Fruit fly (Drosophila melanogaster) whole organism, pupa: ENCODE measurements around the gene CG12784.

Experiments used
- CG10348 ChIP-seq: fragments of 200-800 bp; sonication (Bioruptor generic); IDR thresholded peaks from 2 replicates; pipeline ENCODE4 v1.3.6; 2022; ENCODE audit warnings: missing biosample characterization, missing genetic modification characterization
- CG12605 ChIP-seq: fragments of 200-800 bp; sonication (Bioruptor generic); IDR thresholded peaks from 2 replicates; pipeline ENCODE4 v1.3.6; 2022; ENCODE audit warnings: missing biosample characterization, missing genetic modification characterization
- CG13204 ChIP-seq: fragments of 200-800 bp; sonication (Bioruptor generic); optimal IDR thresholded peaks from 2 replicates; lab custom pipeline; 2018; ENCODE audit warnings: missing biosample characterization, mild to moderate bottlenecking, missing genetic modification characterization, moderate library complexity
- CG14655 ChIP-seq: fragments of 200-800 bp; sonication (Bioruptor generic); optimal IDR thresholded peaks from 3 replicates; lab custom pipeline; 2017; ENCODE audit warnings: mild to moderate bottlenecking, missing biosample characterization, missing genetic modification reagents, missing genetic modification characterization
- CG15710 ChIP-seq: fragments of 200-800 bp; sonication (Bioruptor generic); optimal IDR thresholded peaks from 2 replicates; lab custom pipeline; 2018; ENCODE audit warnings: missing biosample characterization, mild to moderate bottlenecking, missing genetic modification characterization, moderate library complexity
- CG17806 ChIP-seq: fragments of 200-800 bp; sonication (Bioruptor generic); optimal IDR thresholded peaks from 2 replicates; lab custom pipeline; 2018; ENCODE audit warnings: missing biosample characterization, mild to moderate bottlenecking, missing genetic modification characterization, moderate library complexity
- CG32121 ChIP-seq: fragments of 200-800 bp; sonication (Bioruptor generic); IDR thresholded peaks from 2 replicates; pipeline ENCODE4 v1.3.6; 2022; ENCODE audit warnings: missing biosample characterization, missing genetic modification characterization
- CG34367 ChIP-seq: fragments of 200-800 bp; sonication (Bioruptor generic); optimal IDR thresholded peaks from 2 replicates; lab custom pipeline; 2018; ENCODE audit warnings: missing biosample characterization, mild to moderate bottlenecking, missing genetic modification characterization
- CG4496 ChIP-seq: fragments of 200-800 bp; sonication (Bioruptor generic); IDR thresholded peaks from 3 replicates; pipeline ENCODE4 v1.3.6; 2022; ENCODE audit warnings: missing biosample characterization, missing genetic modification characterization
- CG8159 ChIP-seq: fragments of 200-800 bp; sonication (Bioruptor generic); optimal IDR thresholded peaks from 3 replicates; lab custom pipeline; 2018; ENCODE audit warnings: missing biosample characterization, mild to moderate bottlenecking, missing genetic modification characterization, moderate library complexity
- CG8301 ChIP-seq: fragments of 200-800 bp; sonication (Bioruptor generic); optimal IDR thresholded peaks from 2 replicates; lab custom pipeline; 2018; ENCODE audit warnings: missing biosample characterization, mild to moderate bottlenecking, missing genetic modification characterization
- CG9948 ChIP-seq: fragments of 200-800 bp; sonication (Bioruptor generic); optimal IDR thresholded peaks from 2 replicates; lab custom pipeline; 2018; ENCODE audit warnings: missing biosample characterization, mild to moderate bottlenecking, missing genetic modification characterization, moderate library complexity
- D1 ChIP-seq: fragments of 200-800 bp; sonication (Bioruptor generic); optimal IDR thresholded peaks from 2 replicates; lab custom pipeline; 2018; ENCODE audit warnings: missing biosample characterization, mild to moderate bottlenecking, missing genetic modification characterization, moderate library complexity
- EcR ChIP-seq: fragments of 200-800 bp; sonication (Bioruptor generic); optimal IDR thresholded peaks from 3 replicates; lab custom pipeline; 2019; ENCODE audit warnings: missing biosample characterization, missing genetic modification characterization, mild to moderate bottlenecking, moderate library complexity, missing genetic modification reagents
- Ets98B ChIP-seq: fragments of 200-800 bp; sonication (Bioruptor generic); IDR thresholded peaks from 2 replicates; pipeline ENCODE4 v1.3.6; 2022; ENCODE audit warnings: missing biosample characterization, missing genetic modification characterization
- Pif1A ChIP-seq: fragments of 200-800 bp; sonication (Bioruptor generic); optimal IDR thresholded peaks from 3 replicates; lab custom pipeline; 2016; ENCODE audit warnings: missing biosample characterization, missing genetic modification characterization
- Pif1B ChIP-seq: fragments of 200-800 bp; sonication (Bioruptor generic); optimal IDR thresholded peaks from 3 replicates; lab custom pipeline; 2016; ENCODE audit warnings: missing biosample characterization, missing genetic modification characterization
- Snoo ChIP-seq: fragments of 200-800 bp; sonication (Bioruptor generic); optimal IDR thresholded peaks from 3 replicates; lab custom pipeline; 2017; ENCODE audit warnings: missing biosample characterization, mild to moderate bottlenecking, missing genetic modification characterization, inconsistent platforms
- fd96Ca ChIP-seq: fragments of 200-800 bp; sonication (Bioruptor generic); IDR thresholded peaks from 3 replicates; pipeline ENCODE4 v1.3.6; 2022; ENCODE audit warnings: missing biosample characterization, missing genetic modification characterization
- gl ChIP-seq: fragments of 200-800 bp; sonication (Bioruptor generic); optimal IDR thresholded peaks from 2 replicates; lab custom pipeline; 2018; ENCODE audit warnings: missing biosample characterization, mild to moderate bottlenecking, missing genetic modification characterization
- rn ChIP-seq: fragments of 200-800 bp; sonication (Bioruptor generic); IDR thresholded peaks from 2 replicates; pipeline ENCODE4 v1.3.6; 2022; ENCODE audit warnings: missing biosample characterization, missing genetic modification characterization

Gene CG12784

dm6 chr3R:15788221-15788620 is 25.3 kb downstream of the CG12784 start, which contains the start of gene Uros2:
Gene Uros2 (plus strand): TSS chr3R:15788521.
- TF ChIP-seq gl (no peak), CG4496 (GFP tag; lab: Robert Waterston, UW) (no peak), rn (no peak), EcR (no peak), CG15710 (tag; lab: Kevin White, UChicago) (no peak), CG34367 (tag; lab: Kevin White, UChicago) (no peak), Ets98B (no peak), Pif1A (GFP tag; lab: Kevin White, UChicago) (no peak)

- TF ChIP-seq CG15710 (tag; lab: Kevin White, UChicago) (no peak), CG17806 (tag; lab: Kevin White, UChicago) (no peak), CG8301 (tag; lab: Kevin White, UChicago) (no peak), gl (no peak), rn (no peak), CG14655 (no peak), Pif1B (GFP tag; lab: Kevin White, UChicago) (no peak), CG12605 (no peak), CG8159 (tag; lab: Kevin White, UChicago) (no peak)
Observed at dm6 chr3R:15792427-15792826, 29.5 kb downstream of the CG12784 start, which contains the start of gene Acyp2. Gene Acyp2 (plus strand): TSS chr3R:15792688.

- no peak for TF ChIP-seq CG13204 (GFP tag; lab: Kevin White, UChicago)
- TF ChIP-seq fd96Ca (GFP tag; lab: Robert Waterston, UW) = peak; percentile 39; the same call in 1 of the 3 replicates
- no peak for TF ChIP-seq CG32121 (GFP tag; lab: Robert Waterston, UW)
- peak; percentile 51 for TF ChIP-seq Ets98B
- peak; percentile 34 for TF ChIP-seq CG8159 (tag; lab: Kevin White, UChicago)
- peak; percentile 4 for TF ChIP-seq CG34367 (tag; lab: Kevin White, UChicago)
- TF ChIP-seq CG10348 (GFP tag; lab: Robert Waterston, UW) = no peak
- TF ChIP-seq EcR = no peak
- no peak for TF ChIP-seq CG9948 (tag; lab: Kevin White, UChicago)
- TF ChIP-seq D1 = no peak
- TF ChIP-seq Pif1B (GFP tag; lab: Kevin White, UChicago) = peak; percentile 63
- no peak for TF ChIP-seq Pif1A (GFP tag; lab: Kevin White, UChicago)
- no peak for TF ChIP-seq CG14655
- peak; percentile 58 for TF ChIP-seq Snoo (tag; lab: Kevin White, UChicago)
- no peak for TF ChIP-seq CG8301 (tag; lab: Kevin White, UChicago)
- TF ChIP-seq CG4496 (GFP tag; lab: Robert Waterston, UW) = peak; percentile 72; the same call in 2 of the 3 replicates
- no peak for TF ChIP-seq CG17806 (tag; lab: Kevin White, UChicago)
- peak; percentile 56 for TF ChIP-seq gl
- 0 out of 2 replicates have a peak, but pooled peaks have one; percentile 22 for TF ChIP-seq CG12605
- peak; percentile 31 for TF ChIP-seq CG15710 (tag; lab: Kevin White, UChicago)
- 0 out of 2 replicates have a peak, but pooled peaks have one; percentile 18 for TF ChIP-seq rn
- TF ChIP-seq, all 21 proteins: peak for 11
Observed at dm6 chr3R:15793372-15793802, 30.5 kb downstream of the CG12784 start, which contains the start of gene nsl1. Gene nsl1 (plus strand): TSS chr3R:15793782.

dm6 chr3R:15794258-15794727 is 31.4 kb downstream of the CG12784 start:
- TF ChIP-seq CG9948 (tag; lab: Kevin White, UChicago) = no peak
- peak; percentile 21 for TF ChIP-seq CG15710 (tag; lab: Kevin White, UChicago)
- TF ChIP-seq CG32121 (GFP tag; lab: Robert Waterston, UW) = no peak; the same call in none of the 2 replicates
- no peak for TF ChIP-seq CG8159 (tag; lab: Kevin White, UChicago)
- TF ChIP-seq CG8301 (tag; lab: Kevin White, UChicago) = peak; percentile 32
- peak; percentile 42 for TF ChIP-seq Pif1B (GFP tag; lab: Kevin White, UChicago)
- TF ChIP-seq CG14655 = no peak
- peak; percentile 28; the same call in 1 of the 2 replicates for TF ChIP-seq Ets98B
- TF ChIP-seq Pif1A (GFP tag; lab: Kevin White, UChicago) = no peak
- TF ChIP-seq rn = no peak
- TF ChIP-seq gl = peak; percentile 23
- peak; percentile 32 for TF ChIP-seq CG34367 (tag; lab: Kevin White, UChicago)
- TF ChIP-seq EcR = no peak
- peak; percentile 45; the same call in 1 of the 3 replicates for TF ChIP-seq fd96Ca (GFP tag; lab: Robert Waterston, UW)
- no peak for TF ChIP-seq CG12605
- TF ChIP-seq D1 = no peak
- no peak for TF ChIP-seq CG10348 (GFP tag; lab: Robert Waterston, UW)
- TF ChIP-seq Snoo (tag; lab: Kevin White, UChicago) = no peak
- TF ChIP-seq CG13204 (GFP tag; lab: Kevin White, UChicago) = peak; percentile 17
- TF ChIP-seq CG4496 (GFP tag; lab: Robert Waterston, UW) = peak; percentile 70; the same call in 2 of the 3 replicates
- no peak for TF ChIP-seq CG17806 (tag; lab: Kevin White, UChicago)
- TF ChIP-seq, all 21 proteins: peak for 9

dm6 chr3R:15802006-15802405 is 39.1 kb downstream of the CG12784 start, which contains the start of gene CG9593:
Gene CG9593 (plus strand): TSS chr3R:15802275.
- no peak for TF ChIP-seq gl
- no peak for TF ChIP-seq D1
- no peak for TF ChIP-seq CG12605
- TF ChIP-seq CG15710 (tag; lab: Kevin White, UChicago) = no peak
- TF ChIP-seq CG14655 = no peak
- TF ChIP-seq EcR = no peak
- no peak for TF ChIP-seq Pif1B (GFP tag; lab: Kevin White, UChicago)
- no peak for TF ChIP-seq CG32121 (GFP tag; lab: Robert Waterston, UW)
- no peak for TF ChIP-seq CG13204 (GFP tag; lab: Kevin White, UChicago)
- no peak for TF ChIP-seq Ets98B
- no peak for TF ChIP-seq CG8301 (tag; lab: Kevin White, UChicago)
- no peak for TF ChIP-seq fd96Ca (GFP tag; lab: Robert Waterston, UW)
- no peak for TF ChIP-seq CG17806 (tag; lab: Kevin White, UChicago)
- TF ChIP-seq CG9948 (tag; lab: Kevin White, UChicago) = no peak
- no peak for TF ChIP-seq CG34367 (tag; lab: Kevin White, UChicago)
- TF ChIP-seq Pif1A (GFP tag; lab: Kevin White, UChicago) = no peak
- no peak for TF ChIP-seq rn
- no peak for TF ChIP-seq CG8159 (tag; lab: Kevin White, UChicago)
- TF ChIP-seq Snoo (tag; lab: Kevin White, UChicago) = no peak
- no peak for TF ChIP-seq CG4496 (GFP tag; lab: Robert Waterston, UW)
